Worm (Caenorhabditis elegans) whole organism, L1 larva: ENCODE data around the gene Y48A6B.3.

Experiments used
- C04F5.9 ChIP-seq: sonication (generic microtip); optimal IDR thresholded peaks from 2 replicates; lab custom pipeline; 2016; ENCODE audit warnings: missing genetic modification characterization, missing compliant biosample characterization
- C16A3.4 ChIP-seq: fragments of 150-350 bp; optimal IDR thresholded peaks from 2 replicates; lab custom pipeline; 2014; ENCODE audit warnings: missing biosample characterization, missing genetic modification characterization
- C34B4.2 ChIP-seq: sonication (generic microtip); optimal IDR thresholded peaks from 2 replicates; lab custom pipeline; 2017; ENCODE audit warnings: mild to moderate bottlenecking, missing genetic modification characterization, missing compliant biosample characterization
- F16B12.6 ChIP-seq: fragments of 150-350 bp; optimal IDR thresholded peaks from 2 replicates; lab custom pipeline; 2014; ENCODE audit warnings: missing biosample characterization, missing genetic modification characterization
- aha-1 ChIP-seq: fragments of 150-350 bp; optimal IDR thresholded peaks from 2 replicates; lab custom pipeline; 2014; ENCODE audit warnings: missing biosample characterization, missing genetic modification characterization
- alr-1 ChIP-seq: fragments of 200-800 bp; sonication (Bioruptor generic); optimal IDR thresholded peaks from 2 replicates; lab custom pipeline; 2018; ENCODE audit warnings: borderline replicate concordance, mild to moderate bottlenecking, missing genetic modification characterization, missing compliant biosample characterization
- aly-2 ChIP-seq: fragments of 150-350 bp; optimal IDR thresholded peaks from 2 replicates; lab custom pipeline; 2014; ENCODE audit warnings: missing biosample characterization, missing genetic modification characterization
- blmp-1 ChIP-seq: fragments of 150-350 bp; optimal IDR thresholded peaks from 2 replicates; lab custom pipeline; 2014; ENCODE audit warnings: missing biosample characterization, missing genetic modification characterization
- ceh-8 ChIP-seq: fragments of 200-800 bp; sonication (Bioruptor generic); optimal IDR thresholded peaks from 2 replicates; lab custom pipeline; 2018; ENCODE audit warnings: mild to moderate bottlenecking, missing genetic modification characterization, moderate library complexity, missing compliant biosample characterization
- ceh-88 ChIP-seq: fragments of 200-800 bp; sonication (Bioruptor generic); IDR thresholded peaks from 2 replicates; pipeline ENCODE4 v1.3.6; 2022; ENCODE audit warnings: missing genetic modification characterization, missing compliant biosample characterization
- ceh-90 ChIP-seq: sonication (generic microtip); optimal IDR thresholded peaks from 2 replicates; lab custom pipeline; 2016; ENCODE audit warnings: missing genetic modification characterization, missing compliant biosample characterization
- efl-3 ChIP-seq: fragments of 200-800 bp; sonication (Bioruptor generic); optimal IDR thresholded peaks from 2 replicates; lab custom pipeline; 2018; ENCODE audit warnings: mild to moderate bottlenecking, missing genetic modification characterization, missing compliant biosample characterization
- egl-27 ChIP-seq, 2 experiments: fragments of 150-350 bp in 1 of 2; sonication (generic microtip); optimal IDR thresholded peaks; 3 replicates each; lab custom pipeline; 2017 to 2018; ENCODE audit warnings: missing biosample characterization in 2 of 2, missing genetic modification characterization in 2 of 2, missing genetic modification reagents in 2 of 2
- ets-5 ChIP-seq: fragments of 200-800 bp; sonication (Bioruptor generic); IDR thresholded peaks from 2 replicates; pipeline ENCODE4 v1.3.6; 2022; ENCODE audit warnings: missing genetic modification characterization, missing compliant biosample characterization
- fkh-10 ChIP-seq: sonication (generic microtip); optimal IDR thresholded peaks from 2 replicates; lab custom pipeline; 2017; ENCODE audit warnings: missing biosample characterization, missing genetic modification reagents, missing genetic modification characterization
- fkh-8 ChIP-seq: sonication (generic microtip); optimal IDR thresholded peaks from 2 replicates; lab custom pipeline; 2016; ENCODE audit warnings: mild to moderate bottlenecking, missing genetic modification characterization, missing compliant biosample characterization
- fos-1 ChIP-seq: fragments of 150-350 bp; optimal IDR thresholded peaks from 2 replicates; lab custom pipeline; 2014; ENCODE audit warnings: missing biosample characterization, missing genetic modification characterization
- grh-1 ChIP-seq: fragments of 200-800 bp; sonication (Bioruptor generic); IDR thresholded peaks from 2 replicates; pipeline ENCODE4 v1.3.6; 2022; ENCODE audit warnings: missing genetic modification reagents, missing genetic modification characterization, missing compliant biosample characterization
- hlh-17 ChIP-seq: fragments of 200-800 bp; sonication (Bioruptor generic); optimal IDR thresholded peaks from 2 replicates; lab custom pipeline; 2018; ENCODE audit warnings: missing genetic modification characterization, mild to moderate bottlenecking, missing compliant biosample characterization, moderate library complexity, borderline replicate concordance
- hlh-4 ChIP-seq: sonication (generic microtip); optimal IDR thresholded peaks from 2 replicates; lab custom pipeline; 2016; ENCODE audit warnings: mild to moderate bottlenecking, missing genetic modification characterization, missing compliant biosample characterization
- jun-1 ChIP-seq: fragments of 150-350 bp; optimal IDR thresholded peaks from 2 replicates; lab custom pipeline; 2014; ENCODE audit warnings: missing biosample characterization, missing genetic modification reagents, missing genetic modification characterization
- lin-13 ChIP-seq: fragments of 150-350 bp; optimal IDR thresholded peaks from 2 replicates; lab custom pipeline; 2014; ENCODE audit warnings: missing biosample characterization, missing genetic modification reagents, missing genetic modification characterization
- lin-14 ChIP-seq: fragments of 200-800 bp; sonication (Bioruptor generic); optimal IDR thresholded peaks from 2 replicates; lab custom pipeline; 2018; ENCODE audit warnings: mild to moderate bottlenecking, missing genetic modification characterization, moderate library complexity, missing compliant biosample characterization
- lin-35 ChIP-seq, 2 experiments: fragments of 150-350 bp; optimal IDR thresholded peaks; 2 replicates each; lab custom pipeline; 2014; ENCODE audit warnings: missing biosample characterization in 2 of 2, missing genetic modification characterization in 2 of 2, missing genetic modification reagents in 2 of 2
- lsy-2 ChIP-seq, 2 experiments: fragments of 150-350 bp; optimal IDR thresholded peaks; 2 replicates each; lab custom pipeline; 2014; ENCODE audit warnings: missing biosample characterization in 2 of 2, missing genetic modification characterization in 2 of 2
- mab-9 ChIP-seq: fragments of 200-800 bp; sonication (Bioruptor generic); IDR thresholded peaks from 2 replicates; pipeline ENCODE4 v1.3.6; 2022; ENCODE audit warnings: missing genetic modification reagents, missing genetic modification characterization, missing compliant biosample characterization
- mep-1 ChIP-seq: fragments of 150-350 bp; optimal IDR thresholded peaks from 2 replicates; lab custom pipeline; 2014; ENCODE audit warnings: missing biosample characterization, missing genetic modification characterization
- nhr-11 ChIP-seq: fragments of 150-350 bp; optimal IDR thresholded peaks from 2 replicates; lab custom pipeline; 2014; ENCODE audit warnings: missing biosample characterization, missing genetic modification characterization
- nhr-19 ChIP-seq: fragments of 200-800 bp; sonication (Bioruptor generic); conservative IDR thresholded peaks from 2 replicates; pipeline ENCODE4 v1.3.6; 2022; ENCODE audit warnings: missing genetic modification characterization, missing compliant biosample characterization
- nhr-237 ChIP-seq: fragments of 150-350 bp; optimal IDR thresholded peaks from 2 replicates; lab custom pipeline; 2014; ENCODE audit warnings: missing biosample characterization, missing genetic modification characterization
- nhr-71 ChIP-seq: sonication (generic microtip); optimal IDR thresholded peaks from 2 replicates; lab custom pipeline; 2016; ENCODE audit warnings: mild to moderate bottlenecking, missing genetic modification characterization, moderate library complexity, missing compliant biosample characterization
- nhr-85 ChIP-seq: sonication (generic microtip); peaks from one replicate; lab custom pipeline; 2016; ENCODE audit warnings: missing genetic modification characterization, inconsistent platforms, missing compliant biosample characterization
- nhr-90 ChIP-seq: sonication (generic microtip); optimal IDR thresholded peaks from 2 replicates; lab custom pipeline; 2016; ENCODE audit warnings: mild to moderate bottlenecking, missing genetic modification characterization, missing compliant biosample characterization; ENCODE audit not compliant: poor library complexity
- pag-3 ChIP-seq: sonication (generic microtip); optimal IDR thresholded peaks from 2 replicates; lab custom pipeline; 2017; ENCODE audit warnings: missing genetic modification characterization, mild to moderate bottlenecking, missing compliant biosample characterization, antibody characterized with exemption, borderline replicate concordance; ENCODE audit not compliant: insufficient read depth
- rnt-1 ChIP-seq: sonication (generic microtip); optimal IDR thresholded peaks from 2 replicates; lab custom pipeline; 2016; ENCODE audit warnings: mild to moderate bottlenecking, missing genetic modification characterization, moderate library complexity, missing compliant biosample characterization
- skn-1 ChIP-seq: fragments of 150-350 bp; optimal IDR thresholded peaks from 2 replicates; lab custom pipeline; 2014; ENCODE audit warnings: missing biosample characterization, missing genetic modification characterization
- snpc-4 ChIP-seq: fragments of 150-350 bp; optimal IDR thresholded peaks from 2 replicates; lab custom pipeline; 2014; ENCODE audit warnings: missing biosample characterization, missing genetic modification characterization
- sptf-1 ChIP-seq: fragments of 150-350 bp; optimal IDR thresholded peaks from 2 replicates; lab custom pipeline; 2014; ENCODE audit warnings: missing biosample characterization, missing genetic modification characterization
- sup-37 ChIP-seq: fragments of 200-800 bp; sonication (Bioruptor generic); optimal IDR thresholded peaks from 2 replicates; lab custom pipeline; 2018; ENCODE audit warnings: mild to moderate bottlenecking, missing genetic modification characterization, missing compliant biosample characterization
- swsn-7 ChIP-seq: sonication (generic microtip); optimal IDR thresholded peaks from 2 replicates; lab custom pipeline; 2016; ENCODE audit warnings: missing genetic modification characterization, missing compliant biosample characterization
- tbx-2 ChIP-seq: sonication (generic microtip); optimal IDR thresholded peaks from 2 replicates; lab custom pipeline; 2016; ENCODE audit warnings: missing genetic modification characterization, missing compliant biosample characterization
- unc-130 ChIP-seq: fragments of 150-350 bp; optimal IDR thresholded peaks from 2 replicates; lab custom pipeline; 2017; ENCODE audit warnings: missing biosample characterization, missing genetic modification characterization, inconsistent platforms
- unc-86 ChIP-seq: sonication (generic microtip); optimal IDR thresholded peaks from 2 replicates; lab custom pipeline; 2016; ENCODE audit warnings: missing genetic modification characterization, missing compliant biosample characterization
- unc-98 ChIP-seq: fragments of 200-800 bp; sonication (Bioruptor generic); IDR thresholded peaks from 2 replicates; pipeline ENCODE4 v1.3.6; 2022; ENCODE audit warnings: missing genetic modification characterization, missing compliant biosample characterization
- xbp-1 ChIP-seq: sonication (generic microtip); optimal IDR thresholded peaks from 2 replicates; lab custom pipeline; 2016; ENCODE audit warnings: missing genetic modification characterization, missing compliant biosample characterization
- zag-1 ChIP-seq: fragments of 150-350 bp; optimal IDR thresholded peaks from 2 replicates; lab custom pipeline; 2014; ENCODE audit warnings: missing biosample characterization, missing genetic modification characterization
- ztf-11 ChIP-seq, 2 experiments: sonication (generic microtip); optimal IDR thresholded peaks; 2 replicates each; lab custom pipeline; 2016 to 2017; ENCODE audit warnings: missing genetic modification characterization in 2 of 2, missing biosample characterization in 1 of 2, missing compliant biosample characterization in 1 of 2

Y48A6B.3 gene

DNA sequence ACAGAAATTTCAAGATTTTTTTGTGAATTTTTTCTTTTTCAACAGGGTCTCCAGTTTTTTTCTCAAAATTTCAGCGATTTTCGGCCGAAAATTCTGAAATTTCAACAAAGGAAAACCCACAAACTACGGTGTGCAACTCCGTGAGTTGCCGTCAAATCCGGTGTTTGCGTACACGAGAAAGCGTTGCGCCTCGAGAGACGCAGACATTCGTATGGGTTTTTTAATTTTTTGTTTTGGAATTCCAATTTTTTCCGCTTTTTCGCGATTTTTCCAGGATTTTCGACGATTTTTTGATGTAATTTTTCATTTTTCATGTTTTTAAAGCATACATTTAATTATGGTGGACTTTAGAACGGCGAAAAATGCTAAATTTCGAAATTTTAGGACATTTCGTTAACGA lies 28.1 kb downstream of the Y48A6B.3 start (continued):
- no peak for TF ChIP-seq zag-1 (tag; lab: Kevin White, UChicago)
- peak; percentile 97 to 99 for TF ChIP-seq lsy-2 (tag; optimal IDR thresholded peaks at IDR 0.05; lab: Kevin White, UChicago)
- TF ChIP-seq lin-35 (GFP tag; optimal IDR thresholded peaks at IDR 0.05; lab: Kevin White, UChicago) = peak; percentile 67 to 87
- TF ChIP-seq hlh-4 (tag; lab: Kevin White, UChicago) = no peak
- no peak for TF ChIP-seq sptf-1 (tag; lab: Kevin White, UChicago)
- peak; percentile 50 for TF ChIP-seq jun-1
- TF ChIP-seq skn-1 = peak; percentile 67
- peak; percentile 100 for TF ChIP-seq F16B12.6 (tag; lab: Kevin White, UChicago)
- TF ChIP-seq C04F5.9 = no peak
- peak; percentile 55 for TF ChIP-seq aly-2 (tag; lab: Kevin White, UChicago)
- TF ChIP-seq fkh-10 = peak; percentile 41
- TF ChIP-seq unc-98 (GFP tag; lab: Robert Waterston, UW) = no peak; the same call in 1 of the 2 replicates
- TF ChIP-seq nhr-237 (tag; lab: Kevin White, UChicago) = no peak
- peak; percentile 74 for TF ChIP-seq lin-14 (GFP tag; lab: Kevin White, UChicago)
- peak; percentile 68 for TF ChIP-seq nhr-19 (GFP tag; lab: Robert Waterston, UW)
- no peak for TF ChIP-seq mab-9
- TF ChIP-seq ceh-8 (GFP tag; lab: Kevin White, UChicago) = peak; percentile 53
- peak; percentile 36 for TF ChIP-seq blmp-1 (tag; lab: Kevin White, UChicago)
- no peak for TF ChIP-seq efl-3 (GFP tag; lab: Kevin White, UChicago)
- TF ChIP-seq nhr-90 (tag; lab: Kevin White, UChicago) = peak; percentile 69
- TF ChIP-seq ceh-88 (GFP tag; lab: Robert Waterston, UW) = no peak
- peak; percentile 83 for TF ChIP-seq mep-1 (tag; lab: Kevin White, UChicago)
- TF ChIP-seq snpc-4 = peak; percentile 69
- TF ChIP-seq C34B4.2 (tag; lab: Kevin White, UChicago) = no peak
- peak; percentile 76 for TF ChIP-seq C16A3.4 (tag; lab: Kevin White, UChicago)
- TF ChIP-seq alr-1 = no peak
- TF ChIP-seq ceh-90 (tag; lab: Kevin White, UChicago) = no peak
- peak; percentile 52 for TF ChIP-seq fkh-8
- peak; percentile 77 for TF ChIP-seq xbp-1
- TF ChIP-seq swsn-7 (tag; lab: Kevin White, UChicago) = peak; percentile 81
- TF ChIP-seq nhr-85 (tag; lab: Kevin White, UChicago) = peak; percentile 74
- no peak for TF ChIP-seq aha-1

ce11 chrIII:11036640-11037039 lies 28.6 kb downstream of the Y48A6B.3 start, which contains the start of gene spat-2:
spat-2 (plus strand) TSS chrIII:11036940.
- no peak for TF ChIP-seq nhr-237 (tag; lab: Kevin White, UChicago)
- no peak for TF ChIP-seq nhr-71 (tag; lab: Kevin White, UChicago)
- TF ChIP-seq ets-5 = no peak
- no peak for TF ChIP-seq unc-86 (tag; lab: Kevin White, UChicago)
- TF ChIP-seq egl-27 (tag; optimal IDR thresholded peaks at IDR 0.05; lab: Kevin White, UChicago) = no peak
- no peak for TF ChIP-seq rnt-1 (tag; lab: Kevin White, UChicago)
- TF ChIP-seq lin-13 (GFP tag; lab: Kevin White, UChicago) = no peak
- no peak for TF ChIP-seq blmp-1 (tag; lab: Kevin White, UChicago)
- TF ChIP-seq pag-3 (tag; lab: Kevin White, UChicago) = no peak
- TF ChIP-seq ceh-90 (tag; lab: Kevin White, UChicago) = no peak
- TF ChIP-seq ztf-11 (tag; optimal IDR thresholded peaks at IDR 0.05; lab: Kevin White, UChicago) = no peak
- no peak for TF ChIP-seq nhr-11 (tag; lab: Kevin White, UChicago)
- no peak for TF ChIP-seq nhr-90 (tag; lab: Kevin White, UChicago)
- no peak for TF ChIP-seq lin-35 (GFP tag; optimal IDR thresholded peaks at IDR 0.05; lab: Kevin White, UChicago)
- no peak for TF ChIP-seq tbx-2 (tag; lab: Kevin White, UChicago)
- TF ChIP-seq hlh-17 = no peak
- no peak for TF ChIP-seq grh-1 (GFP tag; lab: Robert Waterston, UW)
- no peak for TF ChIP-seq unc-130 (tag; lab: Kevin White, UChicago)
- TF ChIP-seq fos-1 (tag; lab: Kevin White, UChicago) = no peak
- no peak for TF ChIP-seq sup-37 (GFP tag; lab: Kevin White, UChicago)
